Worm (Caenorhabditis elegans) whole organism, L1 larva: ENCODE measurements around the gene F53B2.8.

Experiments
- Y116A8C.19 ChIP-seq: sonication (generic microtip); optimal IDR thresholded peaks from 2 replicates; lab custom pipeline; 2016; ENCODE audit warnings: missing compliant biosample characterization, missing genetic modification characterization, borderline replicate concordance
- alr-1 ChIP-seq: fragments of 200-800 bp; sonication (Bioruptor generic); optimal IDR thresholded peaks from 2 replicates; lab custom pipeline; 2018; ENCODE audit warnings: borderline replicate concordance, mild to moderate bottlenecking, missing genetic modification characterization, missing compliant biosample characterization
- blmp-1 ChIP-seq: fragments of 150-350 bp; optimal IDR thresholded peaks from 2 replicates; lab custom pipeline; 2014; ENCODE audit warnings: missing biosample characterization, missing genetic modification characterization
- ceh-8 ChIP-seq: fragments of 200-800 bp; sonication (Bioruptor generic); optimal IDR thresholded peaks from 2 replicates; lab custom pipeline; 2018; ENCODE audit warnings: mild to moderate bottlenecking, missing genetic modification characterization, moderate library complexity, missing compliant biosample characterization
- ceh-82 ChIP-seq, 3 experiments: fragments of 150-350 bp in 1 of 3; sonication (generic microtip) in 2 of 3; optimal IDR thresholded peaks; 2 replicates each; lab custom pipeline; 2014 to 2017; ENCODE audit warnings: missing biosample characterization in 3 of 3, missing genetic modification characterization in 3 of 3
- efl-1 ChIP-seq, 4 experiments: fragments of 150-350 bp; optimal IDR thresholded peaks in 3 of 4; peaks in 1 of 4; 1 replicate in 1 of 4; 2 replicates in 3 of 4; lab custom pipeline; 2014; ENCODE audit warnings: missing biosample characterization in 2 of 4, missing genetic modification characterization in 2 of 4, missing genetic modification reagents in 2 of 4
- efl-3 ChIP-seq: fragments of 200-800 bp; sonication (Bioruptor generic); optimal IDR thresholded peaks from 2 replicates; lab custom pipeline; 2018; ENCODE audit warnings: mild to moderate bottlenecking, missing genetic modification characterization, missing compliant biosample characterization
- egl-13 ChIP-seq: sonication (generic microtip); optimal IDR thresholded peaks from 2 replicates; lab custom pipeline; 2016; ENCODE audit warnings: missing genotype, missing genetic modification reagents, missing genetic modification characterization, missing compliant biosample characterization
- ets-5 ChIP-seq: fragments of 200-800 bp; sonication (Bioruptor generic); IDR thresholded peaks from 2 replicates; pipeline ENCODE4 v1.3.6; 2022; ENCODE audit warnings: missing genetic modification characterization, missing compliant biosample characterization
- fkh-10 ChIP-seq: sonication (generic microtip); optimal IDR thresholded peaks from 2 replicates; lab custom pipeline; 2017; ENCODE audit warnings: missing biosample characterization, missing genetic modification reagents, missing genetic modification characterization
- hlh-17 ChIP-seq: fragments of 200-800 bp; sonication (Bioruptor generic); optimal IDR thresholded peaks from 2 replicates; lab custom pipeline; 2018; ENCODE audit warnings: missing genetic modification characterization, mild to moderate bottlenecking, missing compliant biosample characterization, moderate library complexity, borderline replicate concordance
- hlh-4 ChIP-seq: sonication (generic microtip); optimal IDR thresholded peaks from 2 replicates; lab custom pipeline; 2016; ENCODE audit warnings: mild to moderate bottlenecking, missing genetic modification characterization, missing compliant biosample characterization
- hpl-2 ChIP-seq: fragments of 150-350 bp; optimal IDR thresholded peaks from 2 replicates; lab custom pipeline; 2014; ENCODE audit warnings: missing biosample characterization, missing genetic modification reagents, missing genetic modification characterization
- jun-1 ChIP-seq: fragments of 150-350 bp; optimal IDR thresholded peaks from 2 replicates; lab custom pipeline; 2014; ENCODE audit warnings: missing biosample characterization, missing genetic modification reagents, missing genetic modification characterization
- lin-13 ChIP-seq: fragments of 150-350 bp; optimal IDR thresholded peaks from 2 replicates; lab custom pipeline; 2014; ENCODE audit warnings: missing biosample characterization, missing genetic modification reagents, missing genetic modification characterization
- lin-14 ChIP-seq: fragments of 200-800 bp; sonication (Bioruptor generic); optimal IDR thresholded peaks from 2 replicates; lab custom pipeline; 2018; ENCODE audit warnings: mild to moderate bottlenecking, missing genetic modification characterization, moderate library complexity, missing compliant biosample characterization
- lin-15B ChIP-seq: fragments of 150-350 bp; sonication (generic microtip); optimal IDR thresholded peaks from 3 replicates; lab custom pipeline; 2014; ENCODE audit warnings: missing biosample characterization, missing genetic modification characterization
- lin-35 ChIP-seq, 2 experiments: fragments of 150-350 bp; optimal IDR thresholded peaks; 2 replicates each; lab custom pipeline; 2014; ENCODE audit warnings: missing biosample characterization in 2 of 2, missing genetic modification characterization in 2 of 2, missing genetic modification reagents in 2 of 2
- mab-9 ChIP-seq: fragments of 200-800 bp; sonication (Bioruptor generic); IDR thresholded peaks from 2 replicates; pipeline ENCODE4 v1.3.6; 2022; ENCODE audit warnings: missing genetic modification reagents, missing genetic modification characterization, missing compliant biosample characterization
- mdl-1 ChIP-seq, 2 experiments: fragments of 150-350 bp; optimal IDR thresholded peaks; 2 replicates each; lab custom pipeline; 2014 to 2017; ENCODE audit warnings: missing biosample characterization in 2 of 2, missing genetic modification characterization in 2 of 2, inconsistent platforms in 1 of 2
- nhr-11 ChIP-seq: fragments of 150-350 bp; optimal IDR thresholded peaks from 2 replicates; lab custom pipeline; 2014; ENCODE audit warnings: missing biosample characterization, missing genetic modification characterization
- nhr-12 ChIP-seq: sonication (generic microtip); optimal IDR thresholded peaks from 2 replicates; lab custom pipeline; 2017; ENCODE audit warnings: missing biosample characterization, missing genetic modification characterization
- nhr-28 ChIP-seq: fragments of 150-350 bp; optimal IDR thresholded peaks from 2 replicates; lab custom pipeline; 2014; ENCODE audit warnings: missing biosample characterization, missing genetic modification characterization
- nhr-85 ChIP-seq: sonication (generic microtip); peaks from one replicate; lab custom pipeline; 2016; ENCODE audit warnings: missing genetic modification characterization, inconsistent platforms, missing compliant biosample characterization
- pax-3 ChIP-seq: fragments of 200-800 bp; sonication (Bioruptor generic); optimal IDR thresholded peaks from 2 replicates; lab custom pipeline; 2018; ENCODE audit warnings: mild to moderate bottlenecking, missing genetic modification characterization, moderate library complexity, missing compliant biosample characterization
- pqm-1 ChIP-seq: sonication (generic microtip); optimal IDR thresholded peaks from 3 replicates; lab custom pipeline; 2017; ENCODE audit warnings: missing biosample characterization, missing genetic modification characterization
- rnt-1 ChIP-seq: sonication (generic microtip); optimal IDR thresholded peaks from 2 replicates; lab custom pipeline; 2016; ENCODE audit warnings: mild to moderate bottlenecking, missing genetic modification characterization, moderate library complexity, missing compliant biosample characterization
- skn-1 ChIP-seq: fragments of 150-350 bp; optimal IDR thresholded peaks from 2 replicates; lab custom pipeline; 2014; ENCODE audit warnings: missing biosample characterization, missing genetic modification characterization
- snu-23 ChIP-seq: sonication (generic microtip); optimal IDR thresholded peaks from 2 replicates; lab custom pipeline; 2016; ENCODE audit warnings: missing genetic modification characterization, missing compliant biosample characterization
- sptf-1 ChIP-seq: fragments of 150-350 bp; optimal IDR thresholded peaks from 2 replicates; lab custom pipeline; 2014; ENCODE audit warnings: missing biosample characterization, missing genetic modification characterization
- tbx-2 ChIP-seq: sonication (generic microtip); optimal IDR thresholded peaks from 2 replicates; lab custom pipeline; 2016; ENCODE audit warnings: missing genetic modification characterization, missing compliant biosample characterization
- unc-62 ChIP-seq: fragments of 150-350 bp; optimal IDR thresholded peaks from 2 replicates; lab custom pipeline; 2014; ENCODE audit warnings: missing biosample characterization, missing genetic modification reagents, missing genetic modification characterization
- unc-86 ChIP-seq: sonication (generic microtip); optimal IDR thresholded peaks from 2 replicates; lab custom pipeline; 2016; ENCODE audit warnings: missing genetic modification characterization, missing compliant biosample characterization
- xbp-1 ChIP-seq: sonication (generic microtip); optimal IDR thresholded peaks from 2 replicates; lab custom pipeline; 2016; ENCODE audit warnings: missing genetic modification characterization, missing compliant biosample characterization

The F53B2.8 gene

ce11 chrIV:12542011-12542410 lies 14.8 kb upstream of the F53B2.8 start, which contains the start of gene ham-1:
Gene ham-1 (plus strand): TSS chrIV:12542183.
- TF ChIP-seq unc-86 (tag; lab: Kevin White, UChicago) (no peak), fkh-10 (GFP tag; lab: Kevin White, UChicago) (no peak), pax-3 (tag; lab: Kevin White, UChicago) (no peak), snu-23 (GFP tag; lab: Kevin White, UChicago) (no peak), sptf-1 (tag; lab: Kevin White, UChicago) (no peak), mab-9 (no peak), jun-1 (tag; lab: Kevin White, UChicago) (no peak)

ce11 chrIV:12540242-12540641 lies 13.0 kb upstream of the F53B2.8 start:
- TF ChIP-seq blmp-1 (tag; lab: Kevin White, UChicago) (peak; percentile 13), nhr-85 (tag; lab: Kevin White, UChicago) (peak; percentile 84), hlh-4 (no peak), lin-14 (GFP tag; lab: Kevin White, UChicago) (peak; percentile 13)

ce11 chrIV:12537694-12538093 lies 10.5 kb upstream of the F53B2.8 start:
- TF ChIP-seq hpl-2 (no peak), rnt-1 (tag; lab: Kevin White, UChicago) (no peak), Y116A8C.19 (no peak), lin-35 (GFP tag; optimal IDR thresholded peaks at IDR 0.05; lab: Kevin White, UChicago) (no peak), nhr-12 (no peak), fkh-10 (GFP tag; lab: Kevin White, UChicago) (no peak), sptf-1 (tag; lab: Kevin White, UChicago) (no peak)

ce11 chrIV:12536358-12536757 lies 9.2 kb upstream of the F53B2.8 start:
- TF ChIP-seq snu-23 (GFP tag; lab: Kevin White, UChicago) (no peak), ceh-82 (tag; optimal IDR thresholded peaks at IDR 0.05; lab: Kevin White, UChicago) (no peak)

- TF ChIP-seq lin-14 (GFP tag; lab: Kevin White, UChicago) = peak; percentile 1
- no peak for TF ChIP-seq efl-1 (optimal IDR thresholded peaks at IDR 0.05; lab: Kevin White, UChicago)
- TF ChIP-seq efl-1 (GFP tag; optimal IDR thresholded peaks at IDR 0.05 in 1 of 2; lab: Kevin White, UChicago) = peak in 1 of 2 experiments; percentile 66
- TF ChIP-seq hpl-2 = no peak
Observed at ce11 chrIV:12531464-12531863, 4.3 kb upstream of the F53B2.8 start.

ce11 chrIV:12531047-12531446 lies 3.9 kb upstream of the F53B2.8 start, which contains the start of gene F53B2.5:
Gene F53B2.5 (minus strand): TSS chrIV:12531147.
- TF ChIP-seq ets-5 (no peak), xbp-1 (no peak), lin-13 (GFP tag; lab: Kevin White, UChicago) (no peak), nhr-85 (tag; lab: Kevin White, UChicago) (peak; percentile 11)
- TF ChIP-seq, all 84 proteins: peak for 1

ce11 chrIV:12525409-12525808 lies 1.8 kb downstream of the F53B2.8 start, which contains the start of gene eak-4:
Gene eak-4 (minus strand): TSS chrIV:12525509.
- peak; percentile 49 for TF ChIP-seq ceh-8 (GFP tag; lab: Kevin White, UChicago)
- no peak for TF ChIP-seq snu-23 (GFP tag; lab: Kevin White, UChicago)
- no peak for TF ChIP-seq unc-62
- no peak for TF ChIP-seq pqm-1 (tag; lab: Kevin White, UChicago)

- no peak for TF ChIP-seq ceh-8 (GFP tag; lab: Kevin White, UChicago)
- TF ChIP-seq lin-15B (tag; lab: Kevin White, UChicago) = no peak
- TF ChIP-seq efl-3 (GFP tag; lab: Kevin White, UChicago) = no peak
- TF ChIP-seq nhr-28 (tag; lab: Kevin White, UChicago) = no peak
- no peak for TF ChIP-seq hlh-17 (GFP tag; lab: Kevin White, UChicago)
- TF ChIP-seq pax-3 (tag; lab: Kevin White, UChicago) = no peak
- TF ChIP-seq alr-1 (tag; lab: Kevin White, UChicago) = no peak
- TF ChIP-seq egl-13 = no peak
- no peak for TF ChIP-seq mdl-1 (tag; optimal IDR thresholded peaks at IDR 0.05; lab: Kevin White, UChicago)
- no peak for TF ChIP-seq unc-86 (tag; lab: Kevin White, UChicago)
- TF ChIP-seq tbx-2 (tag; lab: Kevin White, UChicago) = no peak
- TF ChIP-seq skn-1 = no peak
- no peak for TF ChIP-seq nhr-11 (tag; lab: Kevin White, UChicago)
- TF ChIP-seq, all 84 proteins: peak for 0
Observed at ce11 chrIV:12522521-12522920, 4.7 kb downstream of the F53B2.8 start, which contains the start of gene sru-13. Gene sru-13 (minus strand): TSS chrIV:12522621.
